Fruit fly (Drosophila melanogaster) whole organism, adult: Measurements from ENCODE around the gene nmdyn-D7.

Experiments
- CG11617 ChIP-seq: fragments of 200-800 bp; sonication (Bioruptor generic); optimal IDR thresholded peaks from 2 replicates; lab custom pipeline; 2017; ENCODE audit warnings: mild to moderate bottlenecking, missing biosample characterization, missing genetic modification reagents, missing genetic modification characterization
- CG14711 ChIP-seq: fragments of 200-800 bp; sonication (Bioruptor generic); optimal IDR thresholded peaks from 2 replicates; lab custom pipeline; 2018; ENCODE audit warnings: missing biosample characterization, mild to moderate bottlenecking, missing genetic modification characterization, moderate library complexity
- CG33017 ChIP-seq: fragments of 200-800 bp; sonication (Bioruptor generic); optimal IDR thresholded peaks from 2 replicates; lab custom pipeline; 2018; ENCODE audit warnings: missing biosample characterization, mild to moderate bottlenecking, missing genetic modification characterization, moderate library complexity
- CG7045 ChIP-seq: fragments of 200-800 bp; sonication (Bioruptor generic); optimal IDR thresholded peaks from 2 replicates; lab custom pipeline; 2017; ENCODE audit warnings: missing biosample characterization, mild to moderate bottlenecking, missing genetic modification characterization
- CG7101 ChIP-seq: fragments of 200-800 bp; sonication (Bioruptor generic); optimal IDR thresholded peaks from 2 replicates; lab custom pipeline; 2018; ENCODE audit warnings: missing biosample characterization, mild to moderate bottlenecking, missing genetic modification characterization, moderate library complexity
- Crg-1 ChIP-seq: fragments of 200-800 bp; sonication (Bioruptor generic); optimal IDR thresholded peaks from 2 replicates; lab custom pipeline; 2016; ENCODE audit warnings: missing biosample characterization, missing genetic modification characterization
- Hr96 ChIP-seq: fragments of 200-800 bp; sonication (Bioruptor generic); optimal IDR thresholded peaks from 2 replicates; lab custom pipeline; 2016; ENCODE audit warnings: missing biosample characterization, missing genetic modification characterization
- Mnt ChIP-seq: fragments of 200-800 bp; sonication (Bioruptor generic); optimal IDR thresholded peaks from 2 replicates; lab custom pipeline; 2016; ENCODE audit warnings: missing biosample characterization, mild to moderate bottlenecking, missing genetic modification characterization
- bab1 ChIP-seq: fragments of 200-800 bp; sonication (Bioruptor generic); optimal IDR thresholded peaks from 3 replicates; lab custom pipeline; 2019; ENCODE audit warnings: missing biosample characterization, mild to moderate bottlenecking, missing genetic modification characterization, moderate library complexity
- cic ChIP-seq: fragments of 200-800 bp; sonication (Bioruptor generic); optimal IDR thresholded peaks from 2 replicates; lab custom pipeline; 2017; ENCODE audit warnings: missing biosample characterization, mild to moderate bottlenecking, missing genetic modification characterization, moderate library complexity
- cnc ChIP-seq, 2 experiments: fragments of >200 bp; optimal IDR thresholded peaks; 2 replicates each; lab custom pipeline; 2017
- kay ChIP-seq: fragments of 200-800 bp; sonication (Bioruptor generic); peaks from one replicate; lab custom pipeline; 2016; ENCODE audit warnings: missing biosample characterization, missing genetic modification characterization, borderline replicate concordance
- pad ChIP-seq: fragments of 200-800 bp; sonication (Bioruptor generic); optimal IDR thresholded peaks from 3 replicates; lab custom pipeline; 2017; ENCODE audit warnings: missing biosample characterization, missing genetic modification characterization, mild to moderate bottlenecking, moderate library complexity, missing genetic modification reagents
- toe ChIP-seq: fragments of 200-800 bp; sonication (Bioruptor generic); optimal IDR thresholded peaks from 2 replicates; lab custom pipeline; 2016; ENCODE audit warnings: missing biosample characterization, missing genetic modification characterization

- TF ChIP-seq Mnt (GFP tag; lab: Kevin White, UChicago): no peak
- TF ChIP-seq toe (GFP tag; lab: Kevin White, UChicago): no peak
- no peak for TF ChIP-seq CG33017 (tag; lab: Kevin White, UChicago)
- no peak for TF ChIP-seq pad (GFP tag; lab: Kevin White, UChicago)
- TF ChIP-seq CG7045 (GFP tag; lab: Kevin White, UChicago): no peak
- TF ChIP-seq cnc (optimal IDR thresholded peaks at IDR 0.05; lab: Kevin White, UChicago): no peak
- no peak for TF ChIP-seq bab1
- TF ChIP-seq CG7101 (tag; lab: Kevin White, UChicago): no peak
- no peak for TF ChIP-seq CG11617 (GFP tag; lab: Kevin White, UChicago)
- TF ChIP-seq kay: no peak
- TF ChIP-seq cic: no peak
- no peak for TF ChIP-seq Crg-1 (GFP tag; lab: Kevin White, UChicago)
- TF ChIP-seq CG14711 (tag; lab: Kevin White, UChicago): no peak
- no peak for TF ChIP-seq Hr96
These were observed 35.8 kb upstream of the nmdyn-D7 start for dm6 chr3R:9643977-9644376.
